Fruit fly (Drosophila melanogaster) whole organism, embryonic: ENCODE results near the gene ninaB.

Experiments used
- Bgb ChIP-seq: fragments of 200-800 bp; sonication (Bioruptor generic); IDR thresholded peaks from 2 replicates; pipeline ENCODE4 v1.3.6; 2022; ENCODE audit warnings: missing biosample characterization, missing genetic modification characterization; ENCODE audit not compliant: partially characterized antibody
- CG1024 ChIP-seq: fragments of 200-800 bp; sonication (Bioruptor generic); IDR thresholded peaks from 2 replicates; pipeline ENCODE4 v1.3.6; 2022; ENCODE audit warnings: missing biosample characterization, missing genetic modification characterization
- CG11085 ChIP-seq: fragments of 200-800 bp; sonication (Bioruptor generic); IDR thresholded peaks from 2 replicates; pipeline ENCODE4 v1.3.6; 2022; ENCODE audit warnings: missing biosample characterization, missing genetic modification characterization
- CG1233 ChIP-seq: fragments of 200-800 bp; sonication (Bioruptor generic); optimal IDR thresholded peaks from 4 replicates; lab custom pipeline; 2018; ENCODE audit warnings: missing biosample characterization, mild to moderate bottlenecking, missing genetic modification characterization
- CG12659 ChIP-seq: fragments of 200-800 bp; sonication (Bioruptor generic); optimal IDR thresholded peaks from 3 replicates; lab custom pipeline; 2017; ENCODE audit warnings: mild to moderate bottlenecking, missing biosample characterization, missing genetic modification reagents, missing genetic modification characterization
- CG15514 ChIP-seq: fragments of 200-800 bp; sonication (Bioruptor generic); optimal IDR thresholded peaks from 3 replicates; lab custom pipeline; 2017; ENCODE audit warnings: missing biosample characterization, missing genetic modification characterization, mild to moderate bottlenecking, moderate library complexity, missing genetic modification reagents
- CG17829 ChIP-seq: fragments of 200-800 bp; optimal IDR thresholded peaks from 2 replicates; lab custom pipeline; 2019; ENCODE audit warnings: missing biosample characterization, mild to moderate bottlenecking, missing genetic modification characterization, moderate library complexity
- CG18599 ChIP-seq: fragments of 200-800 bp; sonication (Bioruptor generic); optimal IDR thresholded peaks from 3 replicates; lab custom pipeline; 2017; ENCODE audit warnings: missing biosample characterization, missing genetic modification characterization, mild to moderate bottlenecking, moderate library complexity, missing genetic modification reagents
- CG2120 ChIP-seq: fragments of 200-800 bp; sonication (Bioruptor generic); optimal IDR thresholded peaks from 3 replicates; lab custom pipeline; 2016; ENCODE audit warnings: missing biosample characterization, missing genetic modification characterization
- CG33557 ChIP-seq: fragments of 200-800 bp; sonication (Bioruptor generic); optimal IDR thresholded peaks from 2 replicates; lab custom pipeline; 2019; ENCODE audit warnings: missing biosample characterization, mild to moderate bottlenecking, missing genetic modification characterization, moderate library complexity
- CG7963 ChIP-seq: fragments of 200-800 bp; sonication (Bioruptor generic); IDR thresholded peaks from 3 replicates; pipeline ENCODE4 v1.3.6; 2022; ENCODE audit warnings: missing biosample characterization, missing genetic modification characterization; ENCODE audit not compliant: partially characterized antibody
- CG8388 ChIP-seq: fragments of 200-800 bp; sonication (Bioruptor generic); optimal IDR thresholded peaks from 2 replicates; lab custom pipeline; 2019; ENCODE audit warnings: missing biosample characterization, mild to moderate bottlenecking, missing genetic modification characterization, moderate library complexity
- CG8478 ChIP-seq: fragments of >200 bp; optimal IDR thresholded peaks from 2 replicates; lab custom pipeline; 2018
- CG9797 ChIP-seq: fragments of 200-800 bp; sonication (Bioruptor generic); optimal IDR thresholded peaks from 3 replicates; lab custom pipeline; 2018; ENCODE audit warnings: missing biosample characterization, mild to moderate bottlenecking, missing genetic modification characterization
- CG9932 ChIP-seq: fragments of 200-800 bp; sonication (Bioruptor generic); IDR thresholded peaks from 2 replicates; pipeline ENCODE4 v1.3.6; 2022; ENCODE audit warnings: missing biosample characterization, missing genetic modification characterization
- CHES-1-like ChIP-seq: fragments of 200-800 bp; sonication (Bioruptor generic); optimal IDR thresholded peaks from 2 replicates; lab custom pipeline; 2016; ENCODE audit warnings: missing biosample characterization, missing genetic modification characterization
- CTCF ChIP-seq: fragments of 200-800 bp; sonication (Bioruptor generic); optimal IDR thresholded peaks from 2 replicates; lab custom pipeline; 2017; ENCODE audit warnings: missing biosample characterization, mild to moderate bottlenecking, missing genetic modification characterization, moderate library complexity
- Dbx ChIP-seq: fragments of 200-800 bp; sonication (Bioruptor generic); IDR thresholded peaks from 3 replicates; pipeline ENCODE4 v1.3.6; 2022; ENCODE audit warnings: missing biosample characterization, missing genetic modification characterization
- Dip2 ChIP-seq: fragments of 200-800 bp; sonication (Bioruptor generic); IDR thresholded peaks from 2 replicates; pipeline ENCODE4 v1.3.6; 2022; ENCODE audit warnings: missing biosample characterization, missing genetic modification characterization
- Doc3 ChIP-seq: fragments of 200-800 bp; sonication (Bioruptor generic); IDR thresholded peaks from 3 replicates; pipeline ENCODE4 v1.3.6; 2022; ENCODE audit warnings: missing biosample characterization, missing genetic modification characterization; ENCODE audit not compliant: partially characterized antibody
- Dp ChIP-seq: fragments of 200-800 bp; sonication (Bioruptor generic); optimal IDR thresholded peaks from 2 replicates; lab custom pipeline; 2018; ENCODE audit warnings: missing biosample characterization, mild to moderate bottlenecking, missing genetic modification characterization, moderate library complexity
- ERR ChIP-seq: fragments of 200-800 bp; sonication (Bioruptor generic); optimal IDR thresholded peaks from 2 replicates; lab custom pipeline; 2016; ENCODE audit warnings: missing biosample characterization, missing genetic modification characterization
- HHEX ChIP-seq: fragments of 200-800 bp; sonication (Bioruptor generic); optimal IDR thresholded peaks from 3 replicates; lab custom pipeline; 2017; ENCODE audit warnings: missing biosample characterization, mild to moderate bottlenecking, missing genetic modification characterization, missing genetic modification reagents
- HLHmδ ChIP-seq: fragments of 200-800 bp; sonication (Bioruptor generic); optimal IDR thresholded peaks from 2 replicates; lab custom pipeline; 2018; ENCODE audit warnings: missing biosample characterization, mild to moderate bottlenecking, missing genetic modification characterization, moderate library complexity
- HmgZ ChIP-seq: fragments of 200-800 bp; sonication (Bioruptor generic); optimal IDR thresholded peaks from 2 replicates; lab custom pipeline; 2018; ENCODE audit warnings: missing biosample characterization, mild to moderate bottlenecking, missing genetic modification characterization
- Hr78 ChIP-seq, 2 experiments: fragments of 200-800 bp in 1 of 2; fragments of >200 bp in 1 of 2; sonication (Bioruptor generic) in 1 of 2; optimal IDR thresholded peaks; 2 replicates each; lab custom pipeline; 2017 to 2019; ENCODE audit warnings: missing biosample characterization in 2 of 2, missing genetic modification characterization in 2 of 2, mild to moderate bottlenecking in 1 of 2, moderate library complexity in 1 of 2
- Hsf ChIP-seq: fragments of 200-800 bp; sonication (Bioruptor generic); optimal IDR thresholded peaks from 3 replicates; lab custom pipeline; 2016; ENCODE audit warnings: missing biosample characterization, missing genetic modification characterization
- MESR4 ChIP-seq: fragments of 200-800 bp; sonication (Bioruptor generic); optimal IDR thresholded peaks from 2 replicates; lab custom pipeline; 2018; ENCODE audit warnings: missing biosample characterization, mild to moderate bottlenecking, missing genetic modification characterization, moderate library complexity
- Meics ChIP-seq: fragments of 200-800 bp; sonication (Bioruptor generic); optimal IDR thresholded peaks from 2 replicates; lab custom pipeline; 2017; ENCODE audit warnings: missing biosample characterization, mild to moderate bottlenecking, missing genetic modification characterization
- Myb ChIP-seq: fragments of 200-800 bp; sonication (Bioruptor generic); optimal IDR thresholded peaks from 2 replicates; lab custom pipeline; 2016; ENCODE audit warnings: missing biosample characterization, missing genetic modification characterization
- Opbp ChIP-seq: fragments of 200-800 bp; sonication (Bioruptor generic); IDR thresholded peaks from 3 replicates; pipeline ENCODE4 v1.3.6; 2022; ENCODE audit warnings: missing biosample characterization, missing genetic modification characterization; ENCODE audit not compliant: partially characterized antibody
- Pdp1 ChIP-seq, 2 experiments: fragments of 200-800 bp; sonication (Bioruptor generic); optimal IDR thresholded peaks; 3 replicates each; lab custom pipeline; 2016; ENCODE audit warnings: missing biosample characterization in 2 of 2, missing genetic modification characterization in 2 of 2, mild to moderate bottlenecking in 1 of 2, moderate library complexity in 1 of 2
- Sin3A ChIP-seq: fragments of >200 bp; optimal IDR thresholded peaks from 2 replicates; lab custom pipeline; 2018
- Sox100B ChIP-seq: fragments of 200-800 bp; sonication (Bioruptor generic); optimal IDR thresholded peaks from 3 replicates; lab custom pipeline; 2018; ENCODE audit warnings: missing biosample characterization, mild to moderate bottlenecking, missing genetic modification characterization
- Spps ChIP-seq: fragments of 200-800 bp; sonication (Bioruptor generic); optimal IDR thresholded peaks from 2 replicates; lab custom pipeline; 2018; ENCODE audit warnings: missing biosample characterization, mild to moderate bottlenecking, missing genetic modification characterization
- Xbp1 ChIP-seq: fragments of 200-800 bp; sonication (Bioruptor generic); optimal IDR thresholded peaks from 3 replicates; lab custom pipeline; 2016; ENCODE audit warnings: missing biosample characterization, mild to moderate bottlenecking, missing genetic modification characterization
- amos ChIP-seq: fragments of 200-800 bp; sonication (Bioruptor generic); IDR thresholded peaks from 2 replicates; pipeline ENCODE4 v1.3.6; 2022; ENCODE audit warnings: missing biosample characterization, missing genetic modification characterization; ENCODE audit not compliant: partially characterized antibody
- chinmo ChIP-seq: fragments of 200-800 bp; sonication (Bioruptor generic); IDR thresholded peaks from 4 replicates; pipeline ENCODE4 v1.3.6; 2022; ENCODE audit warnings: missing biosample characterization, missing genetic modification characterization; ENCODE audit not compliant: partially characterized antibody
- fd3F ChIP-seq: fragments of 200-800 bp; sonication (Bioruptor generic); optimal IDR thresholded peaks from 2 replicates; lab custom pipeline; 2018; ENCODE audit warnings: missing biosample characterization, mild to moderate bottlenecking, missing genetic modification characterization, moderate library complexity
- gcm ChIP-seq: fragments of 200-800 bp; sonication (Bioruptor generic); optimal IDR thresholded peaks from 2 replicates; lab custom pipeline; 2019; ENCODE audit warnings: missing biosample characterization, mild to moderate bottlenecking, missing genetic modification characterization, moderate library complexity
- gem ChIP-seq: fragments of 200-800 bp; sonication (Bioruptor generic); optimal IDR thresholded peaks from 2 replicates; lab custom pipeline; 2019; ENCODE audit warnings: missing biosample characterization, mild to moderate bottlenecking, missing genetic modification characterization, moderate library complexity
- hkb ChIP-seq, 2 experiments: fragments of 200-800 bp in 1 of 2; fragments of >200 bp in 1 of 2; sonication (Bioruptor generic) in 1 of 2; IDR thresholded peaks in 1 of 2; optimal IDR thresholded peaks in 1 of 2; 2 replicates each; pipeline versions ENCODE4 v1.3.6 to Lab custom; 2017 to 2022; ENCODE audit warnings: missing biosample characterization in 1 of 2, missing genetic modification characterization in 1 of 2
- nerfin-2 ChIP-seq: fragments of 200-800 bp; sonication (Bioruptor generic); IDR thresholded peaks from 2 replicates; pipeline ENCODE4 v1.3.6; 2022; ENCODE audit warnings: missing biosample characterization, missing genetic modification characterization; ENCODE audit not compliant: partially characterized antibody
- sc ChIP-seq, 3 experiments: fragments of >200 bp in 2 of 3; fragments of 200-800 bp in 1 of 3; sonication (Bioruptor generic) in 1 of 3; optimal IDR thresholded peaks; 2 replicates in 2 of 3; 3 replicates in 1 of 3; lab custom pipeline; 2017; ENCODE audit warnings: mild to moderate bottlenecking in 1 of 3, missing biosample characterization in 1 of 3, missing genetic modification characterization in 1 of 3, missing genetic modification reagents in 1 of 3
- schlank ChIP-seq: fragments of 200-800 bp; sonication (Bioruptor generic); optimal IDR thresholded peaks from 2 replicates; lab custom pipeline; 2018; ENCODE audit warnings: missing biosample characterization, mild to moderate bottlenecking, missing genetic modification characterization
- stwl ChIP-seq: fragments of 200-800 bp; sonication (Bioruptor generic); optimal IDR thresholded peaks from 3 replicates; lab custom pipeline; 2018; ENCODE audit warnings: missing biosample characterization, mild to moderate bottlenecking, missing genetic modification characterization, moderate library complexity
- tna ChIP-seq: fragments of 200-800 bp; sonication (Bioruptor generic); IDR thresholded peaks from 2 replicates; pipeline ENCODE4 v1.3.6; 2022; ENCODE audit warnings: missing biosample characterization, missing genetic modification characterization; ENCODE audit not compliant: partially characterized antibody
- wek ChIP-seq: fragments of 200-800 bp; sonication (Bioruptor generic); optimal IDR thresholded peaks from 3 replicates; lab custom pipeline; 2018; ENCODE audit warnings: missing biosample characterization, mild to moderate bottlenecking, missing genetic modification characterization, moderate library complexity

ninaB gene

dm6 chr3R:13710645-13711044 is 10.3 kb downstream of the ninaB start (continued):
- TF ChIP-seq Opbp (0 out of 3 replicates have a peak, but pooled peaks have one; percentile 32), gem (tag; lab: Kevin White, UChicago) (no peak), CG12659 (GFP tag; lab: Kevin White, UChicago) (peak; percentile 28), Doc3 (GFP tag; lab: Robert Waterston, UW) (no peak), Sox100B (GFP tag; lab: Kevin White, UChicago) (no peak), Hr78 (GFP tag; optimal IDR thresholded peaks at IDR 0.05; lab: Kevin White, UChicago) (peak in 1 of 2 experiments; percentile 12), CG1024 (GFP tag; lab: Robert Waterston, UW) (no peak), Hsf (GFP tag; lab: Kevin White, UChicago) (peak; percentile 8), CG15514 (peak; percentile 97), sc (optimal IDR thresholded peaks at IDR 0.05; lab: Kevin White, UChicago) (no peak), sc (GFP tag; optimal IDR thresholded peaks at IDR 0.05; lab: Kevin White, UChicago) (no peak), HLHmδ (GFP tag; lab: Kevin White, UChicago) (no peak), Bgb (GFP tag; lab: Robert Waterston, UW) (peak; percentile 60), ERR (GFP tag; lab: Kevin White, UChicago) (peak; percentile 12), CG7963 (GFP tag; lab: Robert Waterston, UW) (no peak), CG8478 (lab: Kevin White, UChicago) (no peak), schlank (tag; lab: Kevin White, UChicago) (no peak), Spps (tag; lab: Kevin White, UChicago) (no peak), chinmo (GFP tag; lab: Robert Waterston, UW) (peak; percentile 48; the same call in 1 of the 4 replicates), HHEX (GFP tag; lab: Kevin White, UChicago) (no peak), CG9797 (peak; percentile 15), gcm (GFP tag; lab: Kevin White, UChicago) (peak; percentile 12), MESR4 (GFP tag; lab: Kevin White, UChicago) (peak; percentile 51), fd3F (GFP tag; lab: Kevin White, UChicago) (no peak), tna (GFP tag; lab: Robert Waterston, UW) (peak; percentile 37; the same call in 1 of the 2 replicates), CG1233 (GFP tag; lab: Kevin White, UChicago) (no peak), CG11085 (GFP tag; lab: Robert Waterston, UW) (no peak), Dbx (peak; percentile 34; the same call in 1 of the 3 replicates), Dip2 (no peak), Pdp1 (GFP tag; optimal IDR thresholded peaks at IDR 0.05; lab: Kevin White, UChicago) (no peak), hkb (optimal IDR thresholded peaks at IDR 0.05; lab: Kevin White, UChicago) (no peak), hkb (GFP tag; IDR thresholded peaks at IDR 0.05; lab: Robert Waterston, UW) (0 out of 2 replicates have a peak, but pooled peaks have one; percentile 15), wek (GFP tag; lab: Kevin White, UChicago) (no peak), Sin3A (peak; percentile 41), Xbp1 (peak; percentile 2), CG9932 (GFP tag; lab: Robert Waterston, UW) (peak; percentile 56), CG33557 (no peak), nerfin-2 (peak; percentile 12; the same call in 1 of the 2 replicates), CG2120 (GFP tag; lab: Kevin White, UChicago) (peak; percentile 5), amos (GFP tag; lab: Robert Waterston, UW) (peak; percentile 31), CG17829 (peak; percentile 4), CG8388 (peak; percentile 3), CTCF (peak; percentile 40), CG18599 (GFP tag; lab: Kevin White, UChicago) (peak; percentile 13), Meics (GFP tag; lab: Kevin White, UChicago) (peak; percentile 23), HmgZ (tag; lab: Kevin White, UChicago) (peak; percentile 21), Dp (GFP tag; lab: Kevin White, UChicago) (peak; percentile 38), stwl (tag; lab: Kevin White, UChicago) (peak; percentile 53), CHES-1-like (GFP tag; lab: Kevin White, UChicago) (peak; percentile 17), Myb (no peak)
